Worm (Caenorhabditis elegans): ENCODE data around the gene nlp-14.

Gene nlp-14

ce11 chrX:8890251-8890755, 28.9 kb downstream of the nlp-14 start:
- TF ChIP-seq tbp1 (GFP tag; optimal IDR thresholded peaks at IDR 0.05) (no peak), K12H6.12 (tag; optimal IDR thresholded peaks at IDR 0.05) (no peak), mxl-1 (tag; optimal IDR thresholded peaks at IDR 0.05) (no peak), ceh-27 (GFP tag; optimal IDR thresholded peaks at IDR 0.05) (no peak), hsf-1 (GFP tag; IDR thresholded peaks at IDR 0.05) (no peak), lin-40 (tag; optimal IDR thresholded peaks at IDR 0.05) (no peak)

ce11 chrX:8888835-8889234, 30.4 kb downstream of the nlp-14 start:
- TF ChIP-seq F23B12.7 (tag; optimal IDR thresholded peaks at IDR 0.05; ENCODE audit: insufficient read depth) (no peak), Y53F4B.3 (GFP tag; IDR thresholded peaks at IDR 0.05) (no peak)

ce11 chrX:8882162-8882561, 37.1 kb downstream of the nlp-14 start:
- no peak for TF ChIP-seq gei-17 (GFP tag; optimal IDR thresholded peaks at IDR 0.05)
- peak; percentile 35; the same call in 1 of the 2 replicates for TF ChIP-seq egrh-3 (GFP tag; IDR thresholded peaks at IDR 0.05)

- no peak for TF ChIP-seq ceh-27 (GFP tag; optimal IDR thresholded peaks at IDR 0.05)
- no peak for TF ChIP-seq pbrm-1 (GFP tag; IDR thresholded peaks at IDR 0.05)
- no peak for TF ChIP-seq mel-28 (tag; optimal IDR thresholded peaks at IDR 0.05; ENCODE audit: borderline replicate concordance)
- TF ChIP-seq lin-40 (tag; optimal IDR thresholded peaks at IDR 0.05): no peak
- no peak for TF ChIP-seq cebp-1 (GFP tag; IDR thresholded peaks at IDR 0.05)
- no peak for TF ChIP-seq cebp-1 (tag; optimal IDR thresholded peaks at IDR 0.05)
- no peak for TF ChIP-seq mes-4 (tag; optimal IDR thresholded peaks at IDR 0.05)
- TF ChIP-seq snpc-4 (GFP tag; optimal IDR thresholded peaks at IDR 0.05): no peak
- TF ChIP-seq snpc-4 (tag; optimal IDR thresholded peaks at IDR 0.05): no peak
- TF ChIP-seq dpff-1 (tag; optimal IDR thresholded peaks at IDR 0.05): no peak
- TF ChIP-seq zfh-2 (GFP tag; conservative IDR thresholded peaks at IDR 0.05): no peak
- TF ChIP-seq him-1 (tag; optimal IDR thresholded peaks at IDR 0.05): no peak
- no peak for TF ChIP-seq chd-7 (tag; optimal IDR thresholded peaks at IDR 0.05)
- no peak for TF ChIP-seq egl-18 (GFP tag; IDR thresholded peaks at IDR 0.05)
- no peak for TF ChIP-seq egl-44 (GFP tag; IDR thresholded peaks at IDR 0.05)
- no peak for TF ChIP-seq lsl-1 (GFP tag; optimal IDR thresholded peaks at IDR 0.05)
- no peak for TF ChIP-seq bed-1 (GFP tag; IDR thresholded peaks at IDR 0.05)
- TF ChIP-seq nfya-2 (GFP tag; IDR thresholded peaks at IDR 0.05): no peak
- no peak for TF ChIP-seq Y53G8AR.9 (GFP tag; conservative IDR thresholded peaks at IDR 0.05)
- no peak for TF ChIP-seq dpl-1 (GFP tag; optimal IDR thresholded peaks at IDR 0.05)
- no peak for TF ChIP-seq Y67H2A.10 (GFP tag; conservative IDR thresholded peaks at IDR 0.05)
Measured at ce11 chrX:8879349-8879748, 39.9 kb downstream of the nlp-14 start, which contains the start of gene C06E2.2. TSS of gene C06E2.2 (plus strand) at chrX:8879649.

DNA sequence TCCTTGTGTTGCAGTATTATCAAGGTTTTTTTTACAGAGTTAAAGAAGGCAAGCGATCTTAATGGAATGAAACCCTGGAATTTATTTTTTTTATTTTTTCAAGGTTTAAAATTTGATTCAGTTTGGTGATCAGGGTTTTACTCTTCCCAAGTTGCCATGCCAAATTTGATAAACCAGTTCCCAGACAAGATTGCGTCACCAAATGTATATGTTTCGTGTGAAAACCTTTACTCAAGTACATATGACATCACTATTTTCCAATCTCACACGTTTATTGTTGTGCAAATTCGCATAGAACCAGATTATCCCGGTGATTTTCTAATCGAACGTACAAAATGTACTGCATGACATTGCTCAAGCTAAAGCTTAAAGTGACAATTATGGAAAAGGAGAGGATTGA, 40.5 kb downstream of the nlp-14 start:
- TF ChIP-seq F10E7.11 (tag; optimal IDR thresholded peaks at IDR 0.05) (no peak), snpc-3.4 (tag; optimal IDR thresholded peaks at IDR 0.05) (no peak), pbrm-1 (GFP tag; IDR thresholded peaks at IDR 0.05) (no peak), dox-1 (GFP tag; IDR thresholded peaks at IDR 0.05) (no peak), xnd-1 (tag; optimal IDR thresholded peaks at IDR 0.05) (no peak), ZK185.1 (tag; optimal IDR thresholded peaks at IDR 0.05; ENCODE audit: poor library complexity, severe bottlenecking) (no peak), F57A8.1 (GFP tag; optimal IDR thresholded peaks at IDR 0.05) (no peak)

Measured in whole organism, young adult.